Worm (Caenorhabditis elegans) whole organism, young adult: ENCODE data around the gene C32D5.8.

Experiments used
- B0019.2 ChIP-seq: fragments of 200-800 bp; sonication (Bioruptor generic); conservative IDR thresholded peaks from 2 replicates; pipeline ENCODE4 v1.3.6; 2022; ENCODE audit warnings: missing genetic modification reagents, missing genetic modification characterization, missing compliant biosample characterization
- B0336.3 ChIP-seq: fragments of 200-800 bp; sonication (Bioruptor generic); IDR thresholded peaks from 2 replicates; pipeline ENCODE4 v1.3.6; 2022; ENCODE audit warnings: missing genetic modification characterization, missing compliant biosample characterization
- D2030.7 ChIP-seq: fragments of 200-800 bp; sonication (Bioruptor generic); IDR thresholded peaks from 2 replicates; pipeline ENCODE4 v1.3.6; 2022; ENCODE audit warnings: missing genetic modification reagents, missing genetic modification characterization, missing compliant biosample characterization
- F22D6.2 ChIP-seq: sonication (generic microtip); optimal IDR thresholded peaks from 2 replicates; lab custom pipeline; 2016; ENCODE audit warnings: mild to moderate bottlenecking, missing genetic modification characterization, missing compliant biosample characterization
- F33H1.4 ChIP-seq: fragments of 200-800 bp; sonication (Bioruptor generic); IDR thresholded peaks from 2 replicates; pipeline ENCODE4 v1.3.6; 2022; ENCODE audit warnings: missing genetic modification reagents, missing genetic modification characterization, missing compliant biosample characterization
- F52B5.7 ChIP-seq: sonication (generic microtip); optimal IDR thresholded peaks from 2 replicates; lab custom pipeline; 2016; ENCODE audit warnings: mild to moderate bottlenecking, missing genetic modification characterization, missing compliant biosample characterization
- T07F8.4 ChIP-seq: sonication (generic microtip); optimal IDR thresholded peaks from 2 replicates; lab custom pipeline; 2016; ENCODE audit warnings: mild to moderate bottlenecking, missing genetic modification characterization, moderate library complexity, missing compliant biosample characterization
- Y67H2A.10 ChIP-seq: fragments of 200-800 bp; sonication (Bioruptor generic); conservative IDR thresholded peaks from 2 replicates; pipeline ENCODE4 v1.3.6; 2022; ENCODE audit warnings: missing genetic modification reagents, missing genetic modification characterization, missing compliant biosample characterization
- Y79H2A.3 ChIP-seq: fragments of 200-800 bp; sonication (Bioruptor generic); conservative IDR thresholded peaks from 2 replicates; pipeline ENCODE4 v1.3.6; 2022; ENCODE audit warnings: missing genetic modification reagents, missing genetic modification characterization, missing compliant biosample characterization
- attf-5 ChIP-seq: fragments of 200-800 bp; sonication (Bioruptor generic); optimal IDR thresholded peaks from 2 replicates; lab custom pipeline; 2018; ENCODE audit warnings: mild to moderate bottlenecking, missing genetic modification characterization, missing compliant biosample characterization
- cebp-2 ChIP-seq: fragments of 200-800 bp; sonication (Bioruptor generic); IDR thresholded peaks from 2 replicates; pipeline ENCODE4 v1.3.6; 2022; ENCODE audit warnings: missing genetic modification characterization, missing compliant biosample characterization
- ceh-58 ChIP-seq: fragments of 200-800 bp; sonication (Bioruptor generic); IDR thresholded peaks from 2 replicates; pipeline ENCODE4 v1.3.6; 2022; ENCODE audit warnings: missing genetic modification characterization, missing compliant biosample characterization
- die-1 ChIP-seq: sonication (generic microtip); optimal IDR thresholded peaks from 2 replicates; lab custom pipeline; 2016; ENCODE audit warnings: missing genotype, mild to moderate bottlenecking, missing genetic modification characterization, missing compliant biosample characterization
- efl-1 ChIP-seq: fragments of 150-350 bp; optimal IDR thresholded peaks from 2 replicates; lab custom pipeline; 2014; ENCODE audit warnings: missing biosample characterization, missing genetic modification reagents, missing genetic modification characterization
- egl-18 ChIP-seq: fragments of 200-800 bp; sonication (Bioruptor generic); IDR thresholded peaks from 2 replicates; pipeline ENCODE4 v1.3.6; 2022; ENCODE audit warnings: missing genetic modification reagents, missing genetic modification characterization, missing compliant biosample characterization
- ekl-4 ChIP-seq: fragments of 200-800 bp; sonication (Bioruptor generic); IDR thresholded peaks from 2 replicates; pipeline ENCODE4 v1.3.6; 2022; ENCODE audit warnings: missing genetic modification reagents, missing genetic modification characterization, missing compliant biosample characterization
- ets-4 ChIP-seq: fragments of 200-800 bp; sonication (Bioruptor generic); optimal IDR thresholded peaks from 2 replicates; lab custom pipeline; 2018; ENCODE audit warnings: mild to moderate bottlenecking, missing genetic modification characterization, missing compliant biosample characterization
- him-1 ChIP-seq: sonication (generic microtip); optimal IDR thresholded peaks from 2 replicates; lab custom pipeline; 2016; ENCODE audit warnings: missing genotype, missing genetic modification reagents, missing genetic modification characterization, missing compliant biosample characterization
- hlh-12 ChIP-seq: sonication (generic microtip); optimal IDR thresholded peaks from 2 replicates; lab custom pipeline; 2016; ENCODE audit warnings: missing genetic modification characterization, missing compliant biosample characterization
- hmg-20 ChIP-seq: fragments of 200-800 bp; sonication (Bioruptor generic); IDR thresholded peaks from 2 replicates; pipeline ENCODE4 v1.3.6; 2022; ENCODE audit warnings: missing genetic modification reagents, missing genetic modification characterization, missing compliant biosample characterization
- lag-1 ChIP-seq: fragments of 200-800 bp; sonication (Bioruptor generic); IDR thresholded peaks from 2 replicates; pipeline ENCODE4 v1.3.6; 2022; ENCODE audit warnings: missing genetic modification reagents, missing genetic modification characterization, missing compliant biosample characterization
- lin-26 ChIP-seq: fragments of 200-800 bp; sonication (Bioruptor generic); IDR thresholded peaks from 2 replicates; pipeline ENCODE4 v1.3.6; 2022; ENCODE audit warnings: missing genetic modification reagents, missing genetic modification characterization, missing compliant biosample characterization
- lin-35 ChIP-seq, 3 experiments: fragments of 150-350 bp in 2 of 3; sonication (generic microtip) in 1 of 3; optimal IDR thresholded peaks; 2 replicates each; lab custom pipeline; 2014 to 2018; ENCODE audit warnings: missing biosample characterization in 3 of 3, missing genetic modification characterization in 3 of 3, missing genetic modification reagents in 3 of 3
- lin-40 ChIP-seq: sonication (generic microtip); optimal IDR thresholded peaks from 2 replicates; lab custom pipeline; 2016; ENCODE audit warnings: missing genetic modification characterization, mild to moderate bottlenecking, missing compliant biosample characterization, missing genotype, missing genetic modification reagents
- lin-54 ChIP-seq: fragments of 200-800 bp; sonication (Bioruptor generic); optimal IDR thresholded peaks from 2 replicates; lab custom pipeline; 2018; ENCODE audit warnings: mild to moderate bottlenecking, missing genetic modification characterization, missing compliant biosample characterization
- lir-1 ChIP-seq: fragments of 200-800 bp; sonication (Bioruptor generic); conservative IDR thresholded peaks from 2 replicates; pipeline ENCODE4 v1.3.6; 2022; ENCODE audit warnings: missing genetic modification reagents, missing genetic modification characterization, missing compliant biosample characterization
- lsl-1 ChIP-seq: fragments of 200-800 bp; sonication (Bioruptor generic); optimal IDR thresholded peaks from 2 replicates; lab custom pipeline; 2018; ENCODE audit warnings: mild to moderate bottlenecking, missing genetic modification characterization, moderate library complexity, missing compliant biosample characterization
- madf-10 ChIP-seq: sonication (generic microtip); optimal IDR thresholded peaks from 2 replicates; lab custom pipeline; 2016; ENCODE audit warnings: mild to moderate bottlenecking, missing genetic modification characterization, missing compliant biosample characterization
- madf-3 ChIP-seq: fragments of 200-800 bp; sonication (Bioruptor generic); IDR thresholded peaks from 2 replicates; pipeline ENCODE4 v1.3.6; 2022; ENCODE audit warnings: missing genetic modification reagents, missing genetic modification characterization, missing compliant biosample characterization
- madf-6 ChIP-seq: fragments of 200-800 bp; sonication (Bioruptor generic); IDR thresholded peaks from 2 replicates; pipeline ENCODE4 v1.3.6; 2022; ENCODE audit warnings: missing genetic modification reagents, missing genetic modification characterization, missing compliant biosample characterization
- madf-8 ChIP-seq: fragments of 200-800 bp; sonication (Bioruptor generic); conservative IDR thresholded peaks from 2 replicates; pipeline ENCODE4 v1.3.6; 2022; ENCODE audit warnings: missing genetic modification reagents, missing genetic modification characterization, missing compliant biosample characterization
- nhr-80 ChIP-seq: sonication (generic microtip); optimal IDR thresholded peaks from 2 replicates; lab custom pipeline; 2016; ENCODE audit warnings: missing genetic modification characterization, missing compliant biosample characterization
- pbrm-1 ChIP-seq: fragments of 200-800 bp; sonication (Bioruptor generic); IDR thresholded peaks from 2 replicates; pipeline ENCODE4 v1.3.6; 2022; ENCODE audit warnings: missing genetic modification reagents, missing genetic modification characterization, missing compliant biosample characterization
- sdz-38 ChIP-seq: sonication (generic microtip); optimal IDR thresholded peaks from 2 replicates; lab custom pipeline; 2016; ENCODE audit warnings: missing genotype, missing genetic modification characterization, missing compliant biosample characterization
- snpc-1.1 ChIP-seq: sonication (generic microtip); optimal IDR thresholded peaks from 2 replicates; lab custom pipeline; 2017; ENCODE audit warnings: missing genetic modification characterization, mild to moderate bottlenecking, missing compliant biosample characterization, antibody characterized with exemption, moderate library complexity, missing genotype, missing genetic modification reagents; ENCODE audit not compliant: insufficient read depth
- snpc-4 ChIP-seq, 5 experiments: fragments of 150-350 bp in 1 of 5; sonication (generic microtip) in 4 of 5; optimal IDR thresholded peaks; 2 replicates each; lab custom pipeline; 2014 to 2018; ENCODE audit warnings: missing genetic modification characterization in 5 of 5, missing biosample characterization in 3 of 5, antibody characterized with exemption in 2 of 5, mild to moderate bottlenecking in 2 of 5, missing compliant biosample characterization in 2 of 5, missing genotype in 2 of 5, moderate library complexity in 2 of 5, missing genetic modification reagents in 1 of 5
- somi-1 ChIP-seq: fragments of 200-800 bp; sonication (Bioruptor generic); optimal IDR thresholded peaks from 2 replicates; lab custom pipeline; 2018; ENCODE audit warnings: mild to moderate bottlenecking, missing genetic modification characterization, missing compliant biosample characterization
- tbx-9 ChIP-seq: sonication (generic microtip); optimal IDR thresholded peaks from 2 replicates; lab custom pipeline; 2016; ENCODE audit warnings: borderline replicate concordance, missing genetic modification characterization, inconsistent platforms, missing compliant biosample characterization
- tlf-1 ChIP-seq: fragments of 200-800 bp; sonication (Bioruptor generic); optimal IDR thresholded peaks from 2 replicates; lab custom pipeline; 2018; ENCODE audit warnings: mild to moderate bottlenecking, missing genetic modification characterization, missing compliant biosample characterization
- xnd-1 ChIP-seq: sonication (generic microtip); optimal IDR thresholded peaks from 2 replicates; lab custom pipeline; 2016; ENCODE audit warnings: missing genotype, missing genetic modification reagents, missing genetic modification characterization, missing compliant biosample characterization
- ztf-18 ChIP-seq: sonication (generic microtip); optimal IDR thresholded peaks from 2 replicates; lab custom pipeline; 2016; ENCODE audit warnings: missing genotype, mild to moderate bottlenecking, missing genetic modification characterization, missing compliant biosample characterization
- ztf-25 ChIP-seq: fragments of 200-800 bp; sonication (Bioruptor generic); IDR thresholded peaks from 2 replicates; pipeline ENCODE4 v1.3.6; 2022; ENCODE audit warnings: missing genetic modification reagents, missing genetic modification characterization, missing compliant biosample characterization
- ztf-26 ChIP-seq: sonication (generic microtip); optimal IDR thresholded peaks from 2 replicates; lab custom pipeline; 2017; ENCODE audit warnings: missing genetic modification characterization, missing compliant biosample characterization

Gene C32D5.8

ce11 chrII:6370110-6370509, 24.3 kb upstream of the C32D5.8 start (continued):
- TF ChIP-seq lin-40: peak; percentile 72
- peak; percentile 67; the same call in 1 of the 2 replicates for TF ChIP-seq lir-1 (GFP tag; lab: Robert Waterston, UW)

DNA sequence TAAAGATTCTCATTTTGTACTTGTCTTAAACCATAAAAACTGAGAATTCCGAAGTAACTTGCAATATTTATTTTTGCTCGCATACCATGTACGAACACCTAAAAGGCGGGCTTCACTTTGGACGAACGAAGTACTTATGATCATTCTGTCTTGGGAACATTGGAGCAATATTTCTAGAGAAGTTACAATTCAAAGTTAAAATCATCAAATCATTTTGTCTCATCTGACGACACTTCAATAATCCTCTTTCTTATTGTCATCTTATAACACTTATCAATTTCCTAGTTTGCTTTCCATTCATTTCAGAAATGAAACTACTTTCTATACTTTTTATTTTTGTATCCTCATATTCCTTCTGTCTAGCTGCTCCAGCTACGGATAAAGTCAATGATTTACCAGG, 20.9 kb upstream of the C32D5.8 start, which contains the start of gene ctsa-4.1:
ctsa-4.1 (plus strand) TSS at position 301 of the 400 bp plus-strand sequence.
- TF ChIP-seq madf-6 (GFP tag; lab: Robert Waterston, UW) (peak; percentile 49), B0336.3 (GFP tag; lab: Robert Waterston, UW) (peak; percentile 39; the same call in 1 of the 2 replicates), lin-54 (GFP tag; lab: Kevin White, UChicago) (peak; percentile 24), D2030.7 (GFP tag; lab: Robert Waterston, UW) (peak; percentile 7; the same call in 1 of the 2 replicates), xnd-1 (tag; lab: Kevin White, UChicago) (no peak), lir-1 (GFP tag; lab: Robert Waterston, UW) (no peak)

- TF ChIP-seq nhr-80 (tag; lab: Kevin White, UChicago) (no peak), B0019.2 (GFP tag; lab: Robert Waterston, UW) (no peak; the same call in 1 of the 2 replicates), cebp-2 (GFP tag; lab: Robert Waterston, UW) (no peak), madf-6 (GFP tag; lab: Robert Waterston, UW) (peak; percentile 95), hmg-20 (GFP tag; lab: Robert Waterston, UW) (no peak), B0336.3 (GFP tag; lab: Robert Waterston, UW) (no peak), F22D6.2 (tag; lab: Kevin White, UChicago) (no peak), Y67H2A.10 (GFP tag; lab: Robert Waterston, UW) (no peak), ztf-18 (tag; lab: Kevin White, UChicago) (peak; percentile 9), madf-3 (GFP tag; lab: Robert Waterston, UW) (0 out of 2 replicates have a peak, but pooled peaks have one; percentile 23), attf-5 (no peak), lin-35 (GFP tag; optimal IDR thresholded peaks at IDR 0.05; lab: Kevin White, UChicago) (peak in 1 of 3 experiments; percentile 29), lin-26 (no peak), sdz-38 (tag; lab: Kevin White, UChicago) (no peak), xnd-1 (tag; lab: Kevin White, UChicago) (peak; percentile 90), tbx-9 (no peak), hlh-12 (tag; lab: Kevin White, UChicago) (no peak), efl-1 (GFP tag; lab: Kevin White, UChicago) (peak; percentile 96), ceh-58 (no peak), snpc-4 (GFP tag; optimal IDR thresholded peaks at IDR 0.05; lab: Kevin White, UChicago) (no peak), snpc-4 (tag; optimal IDR thresholded peaks at IDR 0.05; lab: Kevin White, UChicago) (peak in 1 of 4 experiments; percentile 17), die-1 (tag; lab: Kevin White, UChicago) (no peak), ets-4 (GFP tag; lab: Kevin White, UChicago) (no peak), madf-10 (tag; lab: Kevin White, UChicago) (no peak), pbrm-1 (GFP tag; lab: Robert Waterston, UW) (no peak), madf-8 (peak; percentile 89), somi-1 (GFP tag; lab: Kevin White, UChicago) (no peak), him-1 (tag; lab: Kevin White, UChicago) (peak; percentile 34), ekl-4 (GFP tag; lab: Robert Waterston, UW) (no peak), Y79H2A.3 (GFP tag; lab: Robert Waterston, UW) (no peak), lag-1 (no peak), tlf-1 (GFP tag; lab: Kevin White, UChicago) (peak; percentile 20), snpc-1.1 (tag; lab: Kevin White, UChicago) (peak; percentile 0), T07F8.4 (tag; lab: Kevin White, UChicago) (no peak), ztf-25 (no peak), F33H1.4 (GFP tag; lab: Robert Waterston, UW) (peak; percentile 96), egl-18 (GFP tag; lab: Robert Waterston, UW) (no peak), lsl-1 (peak; percentile 98), ztf-26 (tag; lab: Kevin White, UChicago) (no peak), F52B5.7 (tag; lab: Kevin White, UChicago) (no peak)
Measured at ce11 chrII:6365237-6365815, 19.6 kb upstream of the C32D5.8 start, which contains the start of the genes ani-2 and clec-88. Gene ani-2, minus strand, starts transcription at chrII:6365367. Gene clec-88, plus strand, starts transcription at chrII:6365722.
